In genomic region chr3L:9397156-9397555, dm6 we compare ENCODE assay signal across 5 fruit fly cellular contexts.
A peak's percentile ranks its signal among the peaks of the same experiment; 100 is the strongest.
TF ChIP-seq lines count a peak whose summit lies in the region.

No protein-coding gene starts in this region.

- peak; percentile 36 for TF ChIP-seq CTCF in whole organism, embryonic (GFP tag; optimal IDR thresholded peaks at IDR 0.05; lab: Kevin White, UChicago)

TF ChIP-seq in whole organism, adult, 20 proteins besides CTCF, POLR2A, EP300 and RAD21 (continues in another document):
- peak; percentile 86 for TF ChIP-seq Crg-1 (GFP tag; optimal IDR thresholded peaks at IDR 0.05; lab: Kevin White, UChicago)
- peak; percentile 92 for TF ChIP-seq CG7045 (GFP tag; optimal IDR thresholded peaks at IDR 0.05; lab: Kevin White, UChicago)
- peak; percentile 76 for TF ChIP-seq CG33017 (tag; optimal IDR thresholded peaks at IDR 0.05; lab: Kevin White, UChicago)
- no peak for TF ChIP-seq CG5204 (GFP tag; optimal IDR thresholded peaks at IDR 0.05; lab: Kevin White, UChicago)
- TF ChIP-seq CG12768 (GFP tag; optimal IDR thresholded peaks at IDR 0.05; lab: Kevin White, UChicago), result peak; percentile 94
- peak; percentile 57 for TF ChIP-seq bab1 (GFP tag; optimal IDR thresholded peaks at IDR 0.05; lab: Kevin White, UChicago)
- TF ChIP-seq pad (GFP tag; optimal IDR thresholded peaks at IDR 0.05; lab: Kevin White, UChicago), result peak; percentile 74
- TF ChIP-seq CG11617 (GFP tag; optimal IDR thresholded peaks at IDR 0.05; lab: Kevin White, UChicago), result peak; percentile 72
- TF ChIP-seq Mnt (GFP tag; optimal IDR thresholded peaks at IDR 0.05; lab: Kevin White, UChicago), result peak; percentile 77
- TF ChIP-seq CG7101 (tag; optimal IDR thresholded peaks at IDR 0.05; lab: Kevin White, UChicago), result peak; percentile 88
- TF ChIP-seq tj (GFP tag; optimal IDR thresholded peaks at IDR 0.05; lab: Kevin White, UChicago), result no peak
- peak; percentile 68 for TF ChIP-seq CG14711 (tag; optimal IDR thresholded peaks at IDR 0.05; lab: Kevin White, UChicago)
- peak; percentile 72 for TF ChIP-seq Clk (GFP tag; optimal IDR thresholded peaks at IDR 0.05; lab: Kevin White, UChicago)
- peak; percentile 69 for TF ChIP-seq CG1620 (GFP tag; optimal IDR thresholded peaks at IDR 0.05; lab: Kevin White, UChicago)
- TF ChIP-seq Hr96 (GFP tag; optimal IDR thresholded peaks at IDR 0.05; lab: Kevin White, UChicago), result no peak
- TF ChIP-seq toe (GFP tag; optimal IDR thresholded peaks at IDR 0.05; lab: Kevin White, UChicago), result peak; percentile 36
- TF ChIP-seq cic (GFP tag; optimal IDR thresholded peaks at IDR 0.05; lab: Kevin White, UChicago), result peak; percentile 92
- peak; percentile 93 for TF ChIP-seq ovo (GFP tag; optimal IDR thresholded peaks at IDR 0.05; lab: Kevin White, UChicago)

TF ChIP-seq in whole organism, embryonic, 481 proteins besides CTCF, POLR2A, EP300 and RAD21 (continues in another document):
- TF ChIP-seq slou (GFP tag; optimal IDR thresholded peaks at IDR 0.05; lab: Kevin White, UChicago) (no peak), CG10147 (GFP tag; optimal IDR thresholded peaks at IDR 0.05; lab: Kevin White, UChicago) (peak; percentile 63), CG4854 (GFP tag; optimal IDR thresholded peaks at IDR 0.05; lab: Kevin White, UChicago) (peak; percentile 66), Elba2 (GFP tag; optimal IDR thresholded peaks at IDR 0.05; lab: Kevin White, UChicago) (no peak), cato (GFP tag; optimal IDR thresholded peaks at IDR 0.05; lab: Kevin White, UChicago; ENCODE audit: borderline replicate concordance) (no peak), CG13894 (tag; optimal IDR thresholded peaks at IDR 0.05; lab: Kevin White, UChicago) (peak; percentile 80), amos (GFP tag; IDR thresholded peaks at IDR 0.05; lab: Robert Waterston, UW; ENCODE audit: partially characterized antibody) (no peak), sqz (GFP tag; optimal IDR thresholded peaks at IDR 0.05; lab: Kevin White, UChicago) (peak; percentile 66), sr (GFP tag; IDR thresholded peaks at IDR 0.05; lab: Robert Waterston, UW) (0 out of 3 replicates have a peak, but pooled peaks have one; percentile 47), CG6272 (GFP tag; IDR thresholded peaks at IDR 0.05; lab: Robert Waterston, UW) (no peak), kah (GFP tag; optimal IDR thresholded peaks at IDR 0.05; lab: Kevin White, UChicago) (peak; percentile 68), CG12659 (GFP tag; optimal IDR thresholded peaks at IDR 0.05; lab: Kevin White, UChicago) (peak; percentile 20), CG3065 (GFP tag; optimal IDR thresholded peaks at IDR 0.05; lab: Kevin White, UChicago) (no peak), lmd (GFP tag; IDR thresholded peaks at IDR 0.05; lab: Robert Waterston, UW) (no peak), pho (GFP tag; optimal IDR thresholded peaks at IDR 0.05; lab: Kevin White, UChicago) (peak; percentile 43), CG11456 (GFP tag; IDR thresholded peaks at IDR 0.05; lab: Robert Waterston, UW) (no peak; the same call in 2 of the 3 replicates), HLH3B (GFP tag; IDR thresholded peaks at IDR 0.05; lab: Robert Waterston, UW) (peak; percentile 51; the same call in 1 of the 2 replicates), Dref (GFP tag; IDR thresholded peaks at IDR 0.05; lab: Robert Waterston, UW) (no peak)

TF ChIP-seq in whole organism, prepupa, 60 proteins besides CTCF, POLR2A, EP300 and RAD21 (continues in another document):
- TF ChIP-seq CG31627 (GFP tag; optimal IDR thresholded peaks at IDR 0.05; lab: Kevin White, UChicago) (no peak), CG8119 (GFP tag; IDR thresholded peaks at IDR 0.05; lab: Robert Waterston, UW) (0 out of 3 replicates have a peak, but pooled peaks have one; percentile 22), CG3032 (tag; optimal IDR thresholded peaks at IDR 0.05; lab: Kevin White, UChicago) (no peak), CG15336 (GFP tag; IDR thresholded peaks at IDR 0.05; lab: Robert Waterston, UW) (no peak), spab (GFP tag; optimal IDR thresholded peaks at IDR 0.05; lab: Kevin White, UChicago) (peak; percentile 23), Ets96B (tag; optimal IDR thresholded peaks at IDR 0.05; lab: Kevin White, UChicago) (no peak), topi (GFP tag; optimal IDR thresholded peaks at IDR 0.05; lab: Kevin White, UChicago) (no peak), Blimp-1 (GFP tag; optimal IDR thresholded peaks at IDR 0.05; lab: Kevin White, UChicago) (no peak), CG3919 (GFP tag; optimal IDR thresholded peaks at IDR 0.05; lab: Kevin White, UChicago) (no peak), Smox (GFP tag; optimal IDR thresholded peaks at IDR 0.05; lab: Kevin White, UChicago) (no peak), Eip93F (GFP tag; optimal IDR thresholded peaks at IDR 0.05; lab: Kevin White, UChicago) (no peak), Hr38 (GFP tag; optimal IDR thresholded peaks at IDR 0.05; lab: Kevin White, UChicago) (no peak), Ets21C (GFP tag; optimal IDR thresholded peaks at IDR 0.05; lab: Kevin White, UChicago) (no peak), Hr4 (GFP tag; optimal IDR thresholded peaks at IDR 0.05; lab: Kevin White, UChicago) (no peak), Met (GFP tag; optimal IDR thresholded peaks at IDR 0.05; lab: Kevin White, UChicago) (no peak), CG11762 (GFP tag; optimal IDR thresholded peaks at IDR 0.05; lab: Kevin White, UChicago; ENCODE audit: insufficient read depth) (no peak), dac (GFP tag; optimal IDR thresholded peaks at IDR 0.05; lab: Kevin White, UChicago) (no peak), CG9139 (GFP tag; optimal IDR thresholded peaks at IDR 0.05; lab: Kevin White, UChicago) (no peak), Gug (GFP tag; IDR thresholded peaks at IDR 0.05; lab: Robert Waterston, UW) (no peak), lz (GFP tag; optimal IDR thresholded peaks at IDR 0.05; lab: Kevin White, UChicago) (no peak)

TF ChIP-seq in whole organism, pupa, 21 proteins besides CTCF, POLR2A, EP300 and RAD21:
- TF ChIP-seq Pif1B (GFP tag; optimal IDR thresholded peaks at IDR 0.05; lab: Kevin White, UChicago) (peak; percentile 12), CG15710 (tag; optimal IDR thresholded peaks at IDR 0.05; lab: Kevin White, UChicago) (no peak), CG13204 (GFP tag; optimal IDR thresholded peaks at IDR 0.05; lab: Kevin White, UChicago) (no peak), Ets98B (GFP tag; IDR thresholded peaks at IDR 0.05; lab: Robert Waterston, UW) (no peak), CG14655 (GFP tag; optimal IDR thresholded peaks at IDR 0.05; lab: Kevin White, UChicago) (peak; percentile 22), CG4496 (GFP tag; IDR thresholded peaks at IDR 0.05; lab: Robert Waterston, UW) (peak; percentile 54; the same call in 1 of the 3 replicates), CG9948 (tag; optimal IDR thresholded peaks at IDR 0.05; lab: Kevin White, UChicago) (no peak), CG8159 (tag; optimal IDR thresholded peaks at IDR 0.05; lab: Kevin White, UChicago) (no peak), rn (GFP tag; IDR thresholded peaks at IDR 0.05; lab: Robert Waterston, UW) (no peak), CG34367 (tag; optimal IDR thresholded peaks at IDR 0.05; lab: Kevin White, UChicago) (no peak), Pif1A (GFP tag; optimal IDR thresholded peaks at IDR 0.05; lab: Kevin White, UChicago) (peak; percentile 29), CG32121 (GFP tag; IDR thresholded peaks at IDR 0.05; lab: Robert Waterston, UW) (peak; percentile 51; the same call in 1 of the 2 replicates), Snoo (tag; optimal IDR thresholded peaks at IDR 0.05; lab: Kevin White, UChicago) (no peak), gl (tag; optimal IDR thresholded peaks at IDR 0.05; lab: Kevin White, UChicago) (peak; percentile 49), CG12605 (GFP tag; IDR thresholded peaks at IDR 0.05; lab: Robert Waterston, UW) (no peak), D1 (tag; optimal IDR thresholded peaks at IDR 0.05; lab: Kevin White, UChicago) (no peak), CG8301 (tag; optimal IDR thresholded peaks at IDR 0.05; lab: Kevin White, UChicago) (no peak), fd96Ca (GFP tag; IDR thresholded peaks at IDR 0.05; lab: Robert Waterston, UW) (no peak), CG10348 (GFP tag; IDR thresholded peaks at IDR 0.05; lab: Robert Waterston, UW) (no peak), EcR (GFP tag; optimal IDR thresholded peaks at IDR 0.05; lab: Kevin White, UChicago) (no peak), CG17806 (tag; optimal IDR thresholded peaks at IDR 0.05; lab: Kevin White, UChicago) (no peak)
TF ChIP-seq in whole organism, pupa: peak in this region for 6.

TF ChIP-seq in whole organism, wandering third instar larva, 38 proteins besides CTCF, POLR2A, EP300 and RAD21 (continues in another document):
- TF ChIP-seq woc (GFP tag; optimal IDR thresholded peaks at IDR 0.05; lab: Kevin White, UChicago) (no peak), br (GFP tag; optimal IDR thresholded peaks at IDR 0.05; lab: Kevin White, UChicago) (peak; percentile 43), fru (GFP tag; optimal IDR thresholded peaks at IDR 0.05; lab: Kevin White, UChicago) (peak; percentile 20), psq (GFP tag; optimal IDR thresholded peaks at IDR 0.05; lab: Kevin White, UChicago) (no peak), usp (GFP tag; optimal IDR thresholded peaks at IDR 0.05; lab: Kevin White, UChicago) (no peak), CG32264 (GFP tag; optimal IDR thresholded peaks at IDR 0.05; lab: Kevin White, UChicago) (peak; percentile 46), brk (GFP tag; optimal IDR thresholded peaks at IDR 0.05; lab: Kevin White, UChicago) (peak; percentile 23), Rel (GFP tag; optimal IDR thresholded peaks at IDR 0.05; lab: Kevin White, UChicago) (peak; percentile 19), Rel (tag; optimal IDR thresholded peaks at IDR 0.05; lab: Kevin White, UChicago) (peak; percentile 84), pan (optimal IDR thresholded peaks at IDR 0.05; lab: Kevin White, UChicago) (no peak), Hnf4 (GFP tag; optimal IDR thresholded peaks at IDR 0.05; lab: Kevin White, UChicago) (peak; percentile 40), Sp1 (GFP tag; optimal IDR thresholded peaks at IDR 0.05; lab: Kevin White, UChicago) (peak; percentile 38), sv (GFP tag; optimal IDR thresholded peaks at IDR 0.05; lab: Kevin White, UChicago) (no peak), GATAd (GFP tag; optimal IDR thresholded peaks at IDR 0.05; lab: Kevin White, UChicago) (peak; percentile 8), rgr (GFP tag; optimal IDR thresholded peaks at IDR 0.05; lab: Kevin White, UChicago) (peak; percentile 68), HLH106 (tag; optimal IDR thresholded peaks at IDR 0.05; lab: Kevin White, UChicago) (peak; percentile 11), CrebA (GFP tag; optimal IDR thresholded peaks at IDR 0.05; lab: Kevin White, UChicago; ENCODE audit: borderline replicate concordance) (no peak), ey (GFP tag; optimal IDR thresholded peaks at IDR 0.05; lab: Kevin White, UChicago) (peak; percentile 20), jim (GFP tag; optimal IDR thresholded peaks at IDR 0.05; lab: Kevin White, UChicago) (no peak), Mio (GFP tag; optimal IDR thresholded peaks at IDR 0.05; lab: Kevin White, UChicago) (no peak), foxo (GFP tag; optimal IDR thresholded peaks at IDR 0.05; lab: Kevin White, UChicago) (peak in 1 of 2 experiments; percentile 51), dl (GFP tag; optimal IDR thresholded peaks at IDR 0.05; lab: Kevin White, UChicago; ENCODE audit: insufficient read depth in 1 of 2, partially characterized antibody in 2 of 2) (no peak), OdsH (GFP tag; optimal IDR thresholded peaks at IDR 0.05; lab: Kevin White, UChicago) (peak; percentile 55), Dfd (GFP tag; optimal IDR thresholded peaks at IDR 0.05; lab: Kevin White, UChicago) (no peak)
